Fruit fly (Drosophila melanogaster) whole organism, embryonic: Measurements from ENCODE around the gene ghi.

ENCODE experiments used
- Bgb ChIP-seq: fragments of 200-800 bp; sonication (Bioruptor generic); IDR thresholded peaks from 2 replicates; pipeline ENCODE4 v1.3.6; 2022; ENCODE audit warnings: missing biosample characterization, missing genetic modification characterization; ENCODE audit not compliant: partially characterized antibody
- CG10431 ChIP-seq: fragments of 200-800 bp; sonication (Bioruptor generic); optimal IDR thresholded peaks from 3 replicates; lab custom pipeline; 2018; ENCODE audit warnings: missing biosample characterization, mild to moderate bottlenecking, missing genetic modification characterization
- CG10565 ChIP-seq: fragments of 200-800 bp; sonication (Bioruptor generic); optimal IDR thresholded peaks from 3 replicates; lab custom pipeline; 2016; ENCODE audit warnings: missing biosample characterization, mild to moderate bottlenecking, missing genetic modification characterization
- CG10654 ChIP-seq: fragments of 200-800 bp; sonication (Bioruptor generic); optimal IDR thresholded peaks from 2 replicates; lab custom pipeline; 2016; ENCODE audit warnings: missing biosample characterization, missing genetic modification characterization
- CG10979 ChIP-seq: fragments of 200-800 bp; sonication (Bioruptor generic); optimal IDR thresholded peaks from 2 replicates; lab custom pipeline; 2018; ENCODE audit warnings: missing biosample characterization, mild to moderate bottlenecking, missing genetic modification characterization, moderate library complexity
- CG11723 ChIP-seq: fragments of 200-800 bp; sonication (Bioruptor generic); optimal IDR thresholded peaks from 2 replicates; lab custom pipeline; 2017; ENCODE audit warnings: missing biosample characterization, mild to moderate bottlenecking, missing genetic modification characterization
- CG12236 ChIP-seq: fragments of 200-800 bp; sonication (Bioruptor generic); optimal IDR thresholded peaks from 2 replicates; lab custom pipeline; 2016; ENCODE audit warnings: missing biosample characterization, missing genetic modification characterization
- CG14860 ChIP-seq: fragments of 200-800 bp; sonication (Bioruptor generic); IDR thresholded peaks from 3 replicates; pipeline ENCODE4 v1.3.6; 2022; ENCODE audit warnings: missing biosample characterization, missing genetic modification characterization; ENCODE audit not compliant: partially characterized antibody
- CG2120 ChIP-seq: fragments of 200-800 bp; sonication (Bioruptor generic); optimal IDR thresholded peaks from 3 replicates; lab custom pipeline; 2016; ENCODE audit warnings: missing biosample characterization, missing genetic modification characterization
- CG31388 ChIP-seq: fragments of 200-800 bp; sonication (Bioruptor generic); optimal IDR thresholded peaks from 2 replicates; lab custom pipeline; 2016; ENCODE audit warnings: missing biosample characterization, missing genetic modification characterization
- CG34224 ChIP-seq: fragments of 200-800 bp; sonication (Bioruptor generic); IDR thresholded peaks from 3 replicates; pipeline ENCODE4 v1.3.6; 2022; ENCODE audit warnings: missing biosample characterization, missing genetic modification characterization; ENCODE audit not compliant: partially characterized antibody
- CG3995 ChIP-seq: fragments of 200-800 bp; sonication (Bioruptor generic); optimal IDR thresholded peaks from 3 replicates; lab custom pipeline; 2016; ENCODE audit warnings: missing biosample characterization, missing genetic modification characterization
- CG5953 ChIP-seq: fragments of 200-800 bp; sonication (Bioruptor generic); IDR thresholded peaks from 2 replicates; pipeline ENCODE4 v1.3.6; 2022; ENCODE audit warnings: missing biosample characterization, missing genetic modification characterization
- CG6272 ChIP-seq: fragments of 200-800 bp; sonication (Bioruptor generic); IDR thresholded peaks from 2 replicates; pipeline ENCODE4 v1.3.6; 2022; ENCODE audit warnings: missing biosample characterization, missing genetic modification characterization
- CG6689 ChIP-seq: fragments of 200-800 bp; sonication (Bioruptor generic); IDR thresholded peaks from 2 replicates; pipeline ENCODE4 v1.3.6; 2022; ENCODE audit warnings: missing biosample characterization, missing genetic modification characterization
- CG7271 ChIP-seq: fragments of 200-800 bp; sonication (Bioruptor generic); optimal IDR thresholded peaks from 2 replicates; lab custom pipeline; 2018; ENCODE audit warnings: missing biosample characterization, mild to moderate bottlenecking, missing genetic modification characterization, moderate library complexity
- CG7745 ChIP-seq: fragments of 200-800 bp; sonication (Bioruptor generic); optimal IDR thresholded peaks from 2 replicates; lab custom pipeline; 2018; ENCODE audit warnings: missing biosample characterization, mild to moderate bottlenecking, missing genetic modification characterization, moderate library complexity
- CG8281 ChIP-seq: fragments of 200-800 bp; sonication (Bioruptor generic); optimal IDR thresholded peaks from 2 replicates; lab custom pipeline; 2018; ENCODE audit warnings: missing biosample characterization, mild to moderate bottlenecking, missing genetic modification characterization, moderate library complexity
- Fer3 ChIP-seq: fragments of 200-800 bp; sonication (Bioruptor generic); optimal IDR thresholded peaks from 2 replicates; lab custom pipeline; 2018; ENCODE audit warnings: missing biosample characterization, mild to moderate bottlenecking, missing genetic modification characterization, moderate library complexity
- Gsc ChIP-seq: fragments of 200-800 bp; sonication (Bioruptor generic); IDR thresholded peaks from 2 replicates; pipeline ENCODE4 v1.3.6; 2022; ENCODE audit warnings: missing biosample characterization, missing genetic modification characterization
- Hmx ChIP-seq: fragments of 200-800 bp; sonication (Bioruptor generic); optimal IDR thresholded peaks from 2 replicates; lab custom pipeline; 2016; ENCODE audit warnings: missing biosample characterization, missing genetic modification characterization
- Hr3 ChIP-seq: fragments of 200-800 bp; sonication (Bioruptor generic); optimal IDR thresholded peaks from 3 replicates; lab custom pipeline; 2016; ENCODE audit warnings: missing biosample characterization, missing genetic modification characterization
- Hr51 ChIP-seq, 2 experiments: fragments of 200-800 bp; sonication (Bioruptor generic); optimal IDR thresholded peaks; 2 replicates in 1 of 2; 3 replicates in 1 of 2; lab custom pipeline; 2016 to 2018; ENCODE audit warnings: missing biosample characterization in 2 of 2, missing genetic modification characterization in 2 of 2, mild to moderate bottlenecking in 1 of 2, moderate library complexity in 1 of 2
- Hsf ChIP-seq: fragments of 200-800 bp; sonication (Bioruptor generic); optimal IDR thresholded peaks from 3 replicates; lab custom pipeline; 2016; ENCODE audit warnings: missing biosample characterization, missing genetic modification characterization
- Kr ChIP-seq: fragments of 200-800 bp; sonication (Bioruptor generic); optimal IDR thresholded peaks from 2 replicates; lab custom pipeline; 2017; ENCODE audit warnings: missing biosample characterization, mild to moderate bottlenecking, missing genetic modification characterization
- NC2α ChIP-seq: fragments of 200-800 bp; sonication (Bioruptor generic); optimal IDR thresholded peaks from 2 replicates; lab custom pipeline; 2016; ENCODE audit warnings: missing biosample characterization, missing genetic modification characterization
- NC2β ChIP-seq: fragments of 200-800 bp; sonication (Bioruptor generic); optimal IDR thresholded peaks from 2 replicates; lab custom pipeline; 2016; ENCODE audit warnings: missing biosample characterization, missing genetic modification characterization
- NfI ChIP-seq: fragments of 200-800 bp; sonication (Bioruptor generic); optimal IDR thresholded peaks from 3 replicates; lab custom pipeline; 2018; ENCODE audit warnings: missing biosample characterization, mild to moderate bottlenecking, missing genetic modification characterization, moderate library complexity
- Scr ChIP-seq: fragments of 200-800 bp; sonication (Bioruptor generic); IDR thresholded peaks from 2 replicates; pipeline ENCODE4 v1.3.6; 2022; ENCODE audit warnings: missing biosample characterization, missing genetic modification characterization; ENCODE audit not compliant: partially characterized antibody
- Sox100B ChIP-seq: fragments of 200-800 bp; sonication (Bioruptor generic); optimal IDR thresholded peaks from 3 replicates; lab custom pipeline; 2018; ENCODE audit warnings: missing biosample characterization, mild to moderate bottlenecking, missing genetic modification characterization
- Spps ChIP-seq: fragments of 200-800 bp; sonication (Bioruptor generic); optimal IDR thresholded peaks from 2 replicates; lab custom pipeline; 2018; ENCODE audit warnings: missing biosample characterization, mild to moderate bottlenecking, missing genetic modification characterization
- ac ChIP-seq: fragments of 200-800 bp; sonication (Bioruptor generic); optimal IDR thresholded peaks from 3 replicates; lab custom pipeline; 2017; ENCODE audit warnings: missing biosample characterization, mild to moderate bottlenecking, missing genetic modification characterization
- aop ChIP-seq: fragments of 200-800 bp; sonication (Bioruptor generic); IDR thresholded peaks from 2 replicates; pipeline ENCODE4 v1.3.6; 2022; ENCODE audit warnings: missing biosample characterization, missing genetic modification characterization
- bbx ChIP-seq: fragments of 200-800 bp; sonication (Bioruptor generic); IDR thresholded peaks from 2 replicates; pipeline ENCODE4 v1.3.6; 2022; ENCODE audit warnings: missing biosample characterization, missing genetic modification characterization; ENCODE audit not compliant: partially characterized antibody
- cato ChIP-seq: fragments of 200-800 bp; sonication (Bioruptor generic); optimal IDR thresholded peaks from 2 replicates; lab custom pipeline; 2016; ENCODE audit warnings: missing biosample characterization, missing genetic modification characterization, borderline replicate concordance
- crc ChIP-seq: fragments of 200-800 bp; sonication (Bioruptor generic); optimal IDR thresholded peaks from 2 replicates; lab custom pipeline; 2016; ENCODE audit warnings: missing biosample characterization, missing genetic modification characterization
- danr ChIP-seq: fragments of 200-800 bp; sonication (Bioruptor generic); IDR thresholded peaks from 2 replicates; pipeline ENCODE4 v1.3.6; 2022; ENCODE audit warnings: missing biosample characterization, missing genetic modification characterization
- dm ChIP-seq: fragments of 200-800 bp; sonication (Bioruptor generic); optimal IDR thresholded peaks from 3 replicates; lab custom pipeline; 2016; ENCODE audit warnings: missing biosample characterization, missing genetic modification characterization
- emc ChIP-seq: fragments of 200-800 bp; sonication (Bioruptor generic); optimal IDR thresholded peaks from 2 replicates; lab custom pipeline; 2016; ENCODE audit warnings: missing biosample characterization, missing genetic modification characterization
- gem ChIP-seq: fragments of 200-800 bp; sonication (Bioruptor generic); optimal IDR thresholded peaks from 2 replicates; lab custom pipeline; 2019; ENCODE audit warnings: missing biosample characterization, mild to moderate bottlenecking, missing genetic modification characterization, moderate library complexity
- hth ChIP-seq: fragments of >200 bp; optimal IDR thresholded peaks from 2 replicates; lab custom pipeline; 2017; ENCODE audit warnings: inconsistent platforms
- ind ChIP-seq: fragments of 200-800 bp; sonication (Bioruptor generic); optimal IDR thresholded peaks from 3 replicates; lab custom pipeline; 2016; ENCODE audit warnings: missing biosample characterization, missing genetic modification characterization
- jing ChIP-seq: fragments of 200-800 bp; sonication (Bioruptor generic); optimal IDR thresholded peaks from 2 replicates; lab custom pipeline; 2018; ENCODE audit warnings: missing biosample characterization, mild to moderate bottlenecking, missing genetic modification characterization
- jumu ChIP-seq: fragments of 200-800 bp; sonication (Bioruptor generic); optimal IDR thresholded peaks from 3 replicates; lab custom pipeline; 2016; ENCODE audit warnings: missing biosample characterization, missing genetic modification characterization
- pros ChIP-seq: fragments of 200-800 bp; sonication (Bioruptor generic); optimal IDR thresholded peaks from 3 replicates; lab custom pipeline; 2019; ENCODE audit warnings: missing biosample characterization, mild to moderate bottlenecking, missing genetic modification characterization, moderate library complexity
- repo ChIP-seq: fragments of 200-800 bp; sonication (Bioruptor generic); optimal IDR thresholded peaks from 2 replicates; lab custom pipeline; 2016; ENCODE audit warnings: missing biosample characterization, missing genetic modification characterization
- tap ChIP-seq: fragments of 200-800 bp; optimal IDR thresholded peaks from 3 replicates; lab custom pipeline; 2019; ENCODE audit warnings: missing biosample characterization, mild to moderate bottlenecking, missing genetic modification characterization, moderate library complexity
- trh ChIP-seq: fragments of 200-800 bp; sonication (Bioruptor generic); optimal IDR thresholded peaks from 2 replicates; lab custom pipeline; 2016; ENCODE audit warnings: missing biosample characterization, missing genetic modification characterization
- usp ChIP-seq: fragments of >200 bp; optimal IDR thresholded peaks from 2 replicates; lab custom pipeline; 2017; ENCODE audit warnings: missing biosample characterization, missing genetic modification characterization

Gene ghi

DNA sequence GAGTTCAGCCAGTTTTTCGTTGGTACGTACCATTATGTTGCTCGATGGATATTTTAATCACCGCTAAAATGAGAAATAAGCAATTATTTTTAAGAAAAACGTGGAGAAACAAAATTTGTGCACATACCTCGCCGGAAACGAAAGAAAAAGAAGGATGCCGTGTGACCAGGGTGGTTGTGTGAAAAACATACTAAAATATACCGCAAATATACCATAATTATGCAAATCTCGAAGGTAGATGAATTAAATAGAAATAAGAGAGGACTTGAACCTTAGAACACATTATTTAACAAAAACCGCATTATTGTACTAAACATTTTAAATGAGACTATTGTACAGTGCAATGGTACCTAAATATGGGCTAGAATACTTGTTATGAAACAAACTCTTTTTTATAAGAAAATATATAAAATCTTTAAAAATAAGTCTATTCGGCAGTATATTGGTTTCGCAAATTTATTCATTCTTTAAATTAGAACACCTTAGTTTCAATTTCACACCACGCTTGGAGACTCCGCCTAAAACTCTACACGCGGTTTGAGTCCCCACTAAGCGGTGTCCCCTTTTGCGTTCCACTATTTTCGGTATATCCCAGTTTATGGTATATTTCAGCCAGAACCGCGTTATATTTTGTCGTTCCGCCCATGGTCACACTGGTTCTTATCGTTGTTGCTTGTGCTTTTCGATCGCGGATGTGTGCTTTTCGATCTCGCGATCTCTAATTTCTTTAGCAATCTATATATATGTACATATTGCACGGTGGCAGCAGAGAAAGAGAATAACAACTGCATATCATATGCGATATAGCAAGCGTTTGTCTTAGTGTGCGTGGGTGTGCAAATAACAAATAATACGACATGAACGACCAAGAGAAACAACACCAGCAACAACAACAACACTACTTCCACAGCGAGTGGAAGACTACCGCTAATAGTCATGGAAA, 21.7 kb upstream of the ghi start, which contains the start of the genes RpS17 and MTF-1 (continued):
- TF ChIP-seq CG10431 (GFP tag; lab: Kevin White, UChicago) (peak; percentile 59), CG7271 (tag; lab: Kevin White, UChicago) (peak; percentile 60), CG11723 (GFP tag; lab: Kevin White, UChicago) (peak; percentile 26), CG12236 (GFP tag; lab: Kevin White, UChicago) (peak; percentile 30), Hr51 (GFP tag; optimal IDR thresholded peaks at IDR 0.05; lab: Kevin White, UChicago) (no peak), gem (peak; percentile 35), Spps (tag; lab: Kevin White, UChicago) (peak; percentile 15), Fer3 (tag; lab: Kevin White, UChicago) (peak; percentile 24), CG10979 (tag; lab: Kevin White, UChicago) (no peak), cato (GFP tag; lab: Kevin White, UChicago) (no peak), Kr (GFP tag; lab: Kevin White, UChicago) (no peak), Sox100B (GFP tag; lab: Kevin White, UChicago) (peak; percentile 46), CG14860 (GFP tag; lab: Robert Waterston, UW) (no peak), trh (GFP tag; lab: Kevin White, UChicago) (no peak), CG3995 (GFP tag; lab: Kevin White, UChicago) (no peak), CG5953 (GFP tag; lab: Robert Waterston, UW) (no peak; the same call in 1 of the 2 replicates), tap (tag; lab: Kevin White, UChicago) (peak; percentile 26), aop (GFP tag; lab: Robert Waterston, UW) (no peak), jing (no peak), repo (GFP tag; lab: Kevin White, UChicago) (no peak), CG34224 (GFP tag; lab: Robert Waterston, UW) (no peak), bbx (GFP tag; lab: Robert Waterston, UW) (no peak), NC2β (peak; percentile 93), CG31388 (GFP tag; lab: Kevin White, UChicago) (no peak), pros (no peak), NfI (GFP tag; lab: Kevin White, UChicago) (peak; percentile 73), hth (lab: Kevin White, UChicago) (no peak), Bgb (GFP tag; lab: Robert Waterston, UW) (no peak), Hmx (no peak), CG8281 (tag; lab: Kevin White, UChicago) (no peak), danr (GFP tag; lab: Robert Waterston, UW) (no peak), jumu (GFP tag; lab: Kevin White, UChicago) (no peak), CG2120 (GFP tag; lab: Kevin White, UChicago) (peak; percentile 15), CG10654 (no peak), CG6272 (GFP tag; lab: Robert Waterston, UW) (no peak), ind (GFP tag; lab: Kevin White, UChicago) (no peak), dm (GFP tag; lab: Kevin White, UChicago) (peak; percentile 66), Gsc (GFP tag; lab: Robert Waterston, UW) (no peak), Scr (GFP tag; lab: Robert Waterston, UW) (no peak; the same call in 1 of the 2 replicates), CG6689 (GFP tag; lab: Robert Waterston, UW) (no peak), NC2α (GFP tag; lab: Kevin White, UChicago) (no peak), emc (GFP tag; lab: Kevin White, UChicago) (no peak), Hsf (GFP tag; lab: Kevin White, UChicago) (peak; percentile 63), ac (peak; percentile 40), Hr3 (GFP tag; lab: Kevin White, UChicago) (peak; percentile 17), usp (GFP tag; lab: Kevin White, UChicago) (no peak), CG7745 (no peak), CG10565 (GFP tag; lab: Kevin White, UChicago) (no peak), crc (GFP tag; lab: Kevin White, UChicago) (no peak)
